Worm (Caenorhabditis elegans) whole organism, young adult: ENCODE results near the gene F59A1.12.

Experiments used
- B0261.1 ChIP-seq: sonication (generic microtip); optimal IDR thresholded peaks from 2 replicates; lab custom pipeline; 2016; ENCODE audit warnings: mild to moderate bottlenecking, missing genetic modification characterization, moderate library complexity, missing compliant biosample characterization
- B0336.3 ChIP-seq: fragments of 200-800 bp; sonication (Bioruptor generic); IDR thresholded peaks from 2 replicates; pipeline ENCODE4 v1.3.6; 2022; ENCODE audit warnings: missing genetic modification characterization, missing compliant biosample characterization
- F22D6.2 ChIP-seq: sonication (generic microtip); optimal IDR thresholded peaks from 2 replicates; lab custom pipeline; 2016; ENCODE audit warnings: mild to moderate bottlenecking, missing genetic modification characterization, missing compliant biosample characterization
- F37B4.10 ChIP-seq: fragments of 200-800 bp; sonication (Bioruptor generic); IDR thresholded peaks from 2 replicates; pipeline ENCODE4 v1.3.6; 2022; ENCODE audit warnings: missing genetic modification characterization, missing compliant biosample characterization
- F49E8.2 ChIP-seq: sonication (generic microtip); optimal IDR thresholded peaks from 3 replicates; lab custom pipeline; 2017; ENCODE audit warnings: missing genetic modification characterization, mild to moderate bottlenecking, missing compliant biosample characterization, antibody characterized with exemption, moderate library complexity; ENCODE audit not compliant: insufficient read depth
- F55B11.4 ChIP-seq: sonication (generic microtip); optimal IDR thresholded peaks from 2 replicates; lab custom pipeline; 2016; ENCODE audit warnings: missing compliant biosample characterization, missing genetic modification characterization, borderline replicate concordance; ENCODE audit not compliant: insufficient read depth
- K11D2.4 ChIP-seq: fragments of 200-800 bp; sonication (Bioruptor generic); IDR thresholded peaks from 2 replicates; pipeline ENCODE4 v1.3.6; 2022; ENCODE audit warnings: missing genetic modification reagents, missing genetic modification characterization, missing compliant biosample characterization
- T26A5.8 ChIP-seq: sonication (generic microtip); optimal IDR thresholded peaks from 2 replicates; lab custom pipeline; 2016; ENCODE audit warnings: missing genetic modification characterization, missing compliant biosample characterization
- Y53G8AR.9 ChIP-seq: fragments of 200-800 bp; sonication (Bioruptor generic); conservative IDR thresholded peaks from 2 replicates; pipeline ENCODE4 v1.3.6; 2022; ENCODE audit warnings: missing genetic modification reagents, missing genetic modification characterization, missing compliant biosample characterization
- Y79H2A.3 ChIP-seq: fragments of 200-800 bp; sonication (Bioruptor generic); conservative IDR thresholded peaks from 2 replicates; pipeline ENCODE4 v1.3.6; 2022; ENCODE audit warnings: missing genetic modification reagents, missing genetic modification characterization, missing compliant biosample characterization
- Y95B8A.8 ChIP-seq: fragments of 200-800 bp; sonication (Bioruptor generic); IDR thresholded peaks from 2 replicates; pipeline ENCODE4 v1.3.6; 2022; ENCODE audit warnings: missing genetic modification reagents, missing genetic modification characterization, missing compliant biosample characterization
- ZK185.1 ChIP-seq: sonication (generic microtip); optimal IDR thresholded peaks from 2 replicates; lab custom pipeline; 2016; ENCODE audit warnings: mild to moderate bottlenecking, missing genetic modification characterization, missing compliant biosample characterization; ENCODE audit not compliant: poor library complexity, severe bottlenecking
- aptf-2 ChIP-seq: fragments of 200-800 bp; sonication (Bioruptor generic); conservative IDR thresholded peaks from 2 replicates; pipeline ENCODE4 v1.3.6; 2022; ENCODE audit warnings: missing genetic modification reagents, missing genetic modification characterization, missing compliant biosample characterization
- attf-3 ChIP-seq: fragments of 200-800 bp; sonication (Bioruptor generic); conservative IDR thresholded peaks from 2 replicates; pipeline ENCODE4 v1.3.6; 2022; ENCODE audit warnings: missing genetic modification reagents, missing genetic modification characterization, missing compliant biosample characterization
- attf-5 ChIP-seq: fragments of 200-800 bp; sonication (Bioruptor generic); optimal IDR thresholded peaks from 2 replicates; lab custom pipeline; 2018; ENCODE audit warnings: mild to moderate bottlenecking, missing genetic modification characterization, missing compliant biosample characterization
- bed-1 ChIP-seq: fragments of 200-800 bp; sonication (Bioruptor generic); IDR thresholded peaks from 2 replicates; pipeline ENCODE4 v1.3.6; 2022; ENCODE audit warnings: missing genetic modification reagents, missing genetic modification characterization, missing compliant biosample characterization
- ccch-3 ChIP-seq: fragments of 200-800 bp; sonication (Bioruptor generic); optimal IDR thresholded peaks from 2 replicates; lab custom pipeline; 2018; ENCODE audit warnings: mild to moderate bottlenecking, missing genetic modification characterization, missing compliant biosample characterization
- cebp-1 ChIP-seq, 2 experiments: fragments of 200-800 bp in 1 of 2; sonication (Bioruptor generic) in 1 of 2; sonication (generic microtip) in 1 of 2; IDR thresholded peaks in 1 of 2; optimal IDR thresholded peaks in 1 of 2; 2 replicates each; pipeline versions ENCODE4 v1.3.6 to Lab custom; 2017 to 2022; ENCODE audit warnings: missing compliant biosample characterization in 2 of 2, missing genetic modification characterization in 2 of 2, mild to moderate bottlenecking in 1 of 2, missing genetic modification reagents in 1 of 2, moderate library complexity in 1 of 2
- ceh-40 ChIP-seq: fragments of 200-800 bp; sonication (Bioruptor generic); IDR thresholded peaks from 2 replicates; pipeline ENCODE4 v1.3.6; 2022; ENCODE audit warnings: missing genetic modification characterization, missing compliant biosample characterization
- ceh-58 ChIP-seq: fragments of 200-800 bp; sonication (Bioruptor generic); IDR thresholded peaks from 2 replicates; pipeline ENCODE4 v1.3.6; 2022; ENCODE audit warnings: missing genetic modification characterization, missing compliant biosample characterization
- ceh-91 ChIP-seq: fragments of 200-800 bp; sonication (Bioruptor generic); IDR thresholded peaks from 2 replicates; pipeline ENCODE4 v1.3.6; 2022; ENCODE audit warnings: missing genetic modification reagents, missing genetic modification characterization, missing compliant biosample characterization
- dpff-1 ChIP-seq: sonication (generic microtip); optimal IDR thresholded peaks from 2 replicates; lab custom pipeline; 2017; ENCODE audit warnings: mild to moderate bottlenecking, missing genetic modification characterization, missing compliant biosample characterization
- dpl-1 ChIP-seq: fragments of 150-350 bp; optimal IDR thresholded peaks from 2 replicates; lab custom pipeline; 2014; ENCODE audit warnings: missing biosample characterization, missing genetic modification reagents, missing genetic modification characterization
- efl-1 ChIP-seq: fragments of 150-350 bp; optimal IDR thresholded peaks from 2 replicates; lab custom pipeline; 2014; ENCODE audit warnings: missing biosample characterization, missing genetic modification reagents, missing genetic modification characterization
- egrh-3 ChIP-seq: fragments of 200-800 bp; sonication (Bioruptor generic); IDR thresholded peaks from 2 replicates; pipeline ENCODE4 v1.3.6; 2022; ENCODE audit warnings: missing genetic modification reagents, missing genetic modification characterization, missing compliant biosample characterization
- ets-4 ChIP-seq: fragments of 200-800 bp; sonication (Bioruptor generic); optimal IDR thresholded peaks from 2 replicates; lab custom pipeline; 2018; ENCODE audit warnings: mild to moderate bottlenecking, missing genetic modification characterization, missing compliant biosample characterization
- hmg-20 ChIP-seq: fragments of 200-800 bp; sonication (Bioruptor generic); IDR thresholded peaks from 2 replicates; pipeline ENCODE4 v1.3.6; 2022; ENCODE audit warnings: missing genetic modification reagents, missing genetic modification characterization, missing compliant biosample characterization
- hrde-1 ChIP-seq: sonication (generic microtip); optimal IDR thresholded peaks from 2 replicates; lab custom pipeline; 2016; ENCODE audit warnings: missing genetic modification characterization, mild to moderate bottlenecking, missing compliant biosample characterization, moderate library complexity, missing genotype, missing genetic modification reagents, borderline replicate concordance
- hsf-1 ChIP-seq: fragments of 200-800 bp; sonication (Bioruptor generic); IDR thresholded peaks from 2 replicates; pipeline ENCODE4 v1.3.6; 2022; ENCODE audit warnings: missing genetic modification reagents, missing genetic modification characterization, missing compliant biosample characterization
- lsl-1 ChIP-seq: fragments of 200-800 bp; sonication (Bioruptor generic); optimal IDR thresholded peaks from 2 replicates; lab custom pipeline; 2018; ENCODE audit warnings: mild to moderate bottlenecking, missing genetic modification characterization, moderate library complexity, missing compliant biosample characterization
- madf-3 ChIP-seq: fragments of 200-800 bp; sonication (Bioruptor generic); IDR thresholded peaks from 2 replicates; pipeline ENCODE4 v1.3.6; 2022; ENCODE audit warnings: missing genetic modification reagents, missing genetic modification characterization, missing compliant biosample characterization
- madf-6 ChIP-seq: fragments of 200-800 bp; sonication (Bioruptor generic); IDR thresholded peaks from 2 replicates; pipeline ENCODE4 v1.3.6; 2022; ENCODE audit warnings: missing genetic modification reagents, missing genetic modification characterization, missing compliant biosample characterization
- mel-28 ChIP-seq: sonication (generic microtip); optimal IDR thresholded peaks from 2 replicates; lab custom pipeline; 2016; ENCODE audit warnings: borderline replicate concordance, mild to moderate bottlenecking, missing genetic modification characterization, missing compliant biosample characterization
- mxl-1 ChIP-seq: sonication (generic microtip); optimal IDR thresholded peaks from 2 replicates; lab custom pipeline; 2016; ENCODE audit warnings: missing genetic modification characterization, missing compliant biosample characterization
- nfya-1 ChIP-seq: sonication (generic microtip); optimal IDR thresholded peaks from 2 replicates; lab custom pipeline; 2017; ENCODE audit warnings: antibody characterized with exemption, missing compliant biosample characterization, missing genetic modification characterization, borderline replicate concordance; ENCODE audit not compliant: insufficient read depth
- nfya-2 ChIP-seq: fragments of 200-800 bp; sonication (Bioruptor generic); IDR thresholded peaks from 2 replicates; pipeline ENCODE4 v1.3.6; 2022; ENCODE audit warnings: missing genetic modification reagents, missing genetic modification characterization, missing compliant biosample characterization
- nhr-179 ChIP-seq: sonication (generic microtip); optimal IDR thresholded peaks from 2 replicates; lab custom pipeline; 2016; ENCODE audit warnings: mild to moderate bottlenecking, missing genetic modification characterization, missing compliant biosample characterization
- nhr-90 ChIP-seq: sonication (generic microtip); optimal IDR thresholded peaks from 2 replicates; lab custom pipeline; 2016; ENCODE audit warnings: missing genotype, mild to moderate bottlenecking, missing genetic modification characterization, missing compliant biosample characterization
- pha-4 ChIP-seq: fragments of 150-350 bp; sonication (generic microtip); optimal IDR thresholded peaks from 2 replicates; lab custom pipeline; 2014; ENCODE audit warnings: missing biosample characterization, missing genetic modification reagents, missing genetic modification characterization
- repo-1 ChIP-seq: sonication (generic microtip); optimal IDR thresholded peaks from 2 replicates; lab custom pipeline; 2017; ENCODE audit warnings: mild to moderate bottlenecking, missing genetic modification characterization, missing compliant biosample characterization
- sdz-38 ChIP-seq: sonication (generic microtip); optimal IDR thresholded peaks from 2 replicates; lab custom pipeline; 2016; ENCODE audit warnings: missing genotype, missing genetic modification characterization, missing compliant biosample characterization
- sea-2 ChIP-seq: fragments of 200-800 bp; sonication (Bioruptor generic); IDR thresholded peaks from 2 replicates; pipeline ENCODE4 v1.3.6; 2022; ENCODE audit warnings: missing genetic modification characterization, missing compliant biosample characterization
- snpc-3.4 ChIP-seq: sonication (generic microtip); optimal IDR thresholded peaks from 2 replicates; lab custom pipeline; 2017; ENCODE audit warnings: missing genetic modification characterization, mild to moderate bottlenecking, missing compliant biosample characterization, antibody characterized with exemption, moderate library complexity, missing genotype, missing genetic modification reagents
- somi-1 ChIP-seq: fragments of 200-800 bp; sonication (Bioruptor generic); optimal IDR thresholded peaks from 2 replicates; lab custom pipeline; 2018; ENCODE audit warnings: mild to moderate bottlenecking, missing genetic modification characterization, missing compliant biosample characterization
- xnd-1 ChIP-seq: sonication (generic microtip); optimal IDR thresholded peaks from 2 replicates; lab custom pipeline; 2016; ENCODE audit warnings: missing genotype, missing genetic modification reagents, missing genetic modification characterization, missing compliant biosample characterization
- ztf-28 ChIP-seq: fragments of 200-800 bp; sonication (Bioruptor generic); IDR thresholded peaks from 2 replicates; pipeline ENCODE4 v1.3.6; 2022; ENCODE audit warnings: missing genetic modification reagents, missing genetic modification characterization, missing compliant biosample characterization
- ztf-6 ChIP-seq: fragments of 200-800 bp; sonication (Bioruptor generic); IDR thresholded peaks from 2 replicates; pipeline ENCODE4 v1.3.6; 2022; ENCODE audit warnings: missing genetic modification reagents, missing genetic modification characterization, missing compliant biosample characterization

The F59A1.12 gene

DNA sequence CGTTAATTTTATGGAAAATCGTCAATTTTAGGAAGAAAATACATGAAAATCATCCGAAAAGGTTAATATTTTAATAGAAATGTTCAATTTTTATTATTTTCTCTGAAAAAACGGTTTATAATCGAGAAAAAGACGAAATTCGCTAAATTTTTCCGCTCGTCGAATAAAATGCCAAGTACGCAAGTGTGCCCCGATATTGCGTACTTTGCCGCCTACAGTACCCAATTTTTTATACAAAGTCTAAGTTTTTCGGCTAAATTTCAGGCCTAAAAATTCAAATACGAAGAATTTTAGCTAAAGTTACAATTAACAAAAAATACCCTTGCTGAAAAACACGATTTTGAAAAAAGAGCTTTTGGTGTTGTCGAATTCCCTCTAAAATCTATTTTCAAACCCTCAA lies 8.8 kb downstream of the F59A1.12 start (continued):
- TF ChIP-seq lsl-1: peak; percentile 88
- TF ChIP-seq Y53G8AR.9 (GFP tag; lab: Robert Waterston, UW): no peak
- peak; percentile 63 for TF ChIP-seq madf-6
- TF ChIP-seq ceh-58: no peak
- TF ChIP-seq Y79H2A.3 (GFP tag; lab: Robert Waterston, UW): no peak
- TF ChIP-seq ceh-91: 0 out of 2 replicates have a peak, but pooled peaks have one; percentile 16
- no peak for TF ChIP-seq hrde-1 (tag; lab: Kevin White, UChicago)
- no peak for TF ChIP-seq F22D6.2 (tag; lab: Kevin White, UChicago)
- no peak for TF ChIP-seq dpl-1
- TF ChIP-seq attf-5 (GFP tag; lab: Kevin White, UChicago): no peak
- no peak for TF ChIP-seq egrh-3 (GFP tag; lab: Robert Waterston, UW)
- TF ChIP-seq mel-28 (tag; lab: Kevin White, UChicago): no peak
- TF ChIP-seq nfya-2: no peak
- no peak for TF ChIP-seq attf-3 (GFP tag; lab: Robert Waterston, UW)
- no peak for TF ChIP-seq sdz-38 (tag; lab: Kevin White, UChicago)
- TF ChIP-seq B0336.3 (GFP tag; lab: Robert Waterston, UW): no peak
- no peak for TF ChIP-seq cebp-1 (GFP tag; IDR thresholded peaks at IDR 0.05; lab: Robert Waterston, UW)
- TF ChIP-seq cebp-1 (tag; optimal IDR thresholded peaks at IDR 0.05; lab: Kevin White, UChicago): no peak
- no peak for TF ChIP-seq snpc-3.4 (tag; lab: Kevin White, UChicago)
- no peak for TF ChIP-seq pha-4 (tag; lab: Kevin White, UChicago)

DNA sequence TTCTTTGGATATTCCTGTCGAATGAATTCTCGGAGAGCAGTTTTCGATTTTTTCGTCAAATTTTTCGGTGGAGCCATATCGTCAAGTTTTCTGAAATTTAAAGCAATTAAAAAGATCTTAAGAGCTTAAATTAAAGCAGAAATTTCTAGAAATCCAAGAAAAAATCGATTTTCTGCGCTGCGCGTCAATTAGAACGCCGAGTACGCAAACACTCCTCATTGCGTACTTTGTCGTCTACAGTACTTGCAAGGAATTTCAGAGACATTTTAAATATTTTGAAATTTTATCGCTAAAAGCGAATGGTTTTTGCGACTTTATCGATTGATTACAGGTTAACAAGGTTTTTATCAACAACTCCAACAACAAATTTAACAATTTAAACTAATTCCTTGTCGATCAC lies 12.4 kb downstream of the F59A1.12 start:
- no peak for TF ChIP-seq mel-28 (tag; lab: Kevin White, UChicago)
- TF ChIP-seq efl-1 (GFP tag; lab: Kevin White, UChicago): no peak
- peak; percentile 75 for TF ChIP-seq lsl-1
- no peak for TF ChIP-seq nfya-1 (tag; lab: Kevin White, UChicago)
- TF ChIP-seq ceh-40 (GFP tag; lab: Robert Waterston, UW): no peak
- TF ChIP-seq dpff-1: no peak
- TF ChIP-seq aptf-2 (GFP tag; lab: Robert Waterston, UW): no peak
- TF ChIP-seq T26A5.8: no peak
- TF ChIP-seq K11D2.4 (GFP tag; lab: Robert Waterston, UW): no peak
- no peak for TF ChIP-seq F55B11.4 (tag; lab: Kevin White, UChicago)
- TF ChIP-seq nhr-90 (tag; lab: Kevin White, UChicago): no peak
- TF ChIP-seq madf-3 (GFP tag; lab: Robert Waterston, UW): no peak
- no peak for TF ChIP-seq Y95B8A.8
- peak; percentile 2 for TF ChIP-seq F49E8.2 (tag; lab: Kevin White, UChicago)
- no peak for TF ChIP-seq nhr-179 (tag; lab: Kevin White, UChicago)
- peak; percentile 64 for TF ChIP-seq madf-6
- no peak for TF ChIP-seq F37B4.10
- no peak for TF ChIP-seq mxl-1 (tag; lab: Kevin White, UChicago)
- TF ChIP-seq bed-1 (GFP tag; lab: Robert Waterston, UW): no peak
- 0 out of 2 replicates have a peak, but pooled peaks have one; percentile 25 for TF ChIP-seq hsf-1 (GFP tag; lab: Robert Waterston, UW)
- no peak for TF ChIP-seq Y79H2A.3 (GFP tag; lab: Robert Waterston, UW)
- no peak for TF ChIP-seq repo-1
- TF ChIP-seq ceh-91: no peak
- TF ChIP-seq hmg-20 (GFP tag; lab: Robert Waterston, UW): no peak
- TF ChIP-seq ccch-3 (GFP tag; lab: Kevin White, UChicago): no peak
- no peak for TF ChIP-seq somi-1 (GFP tag; lab: Kevin White, UChicago)
- TF ChIP-seq ZK185.1: no peak
- TF ChIP-seq ztf-28 (GFP tag; lab: Robert Waterston, UW): no peak
- TF ChIP-seq sea-2 (GFP tag; lab: Robert Waterston, UW): no peak
- TF ChIP-seq ztf-6 (GFP tag; lab: Robert Waterston, UW): no peak
- no peak for TF ChIP-seq xnd-1 (tag; lab: Kevin White, UChicago)
- TF ChIP-seq B0261.1: no peak
- no peak for TF ChIP-seq sdz-38 (tag; lab: Kevin White, UChicago)
- no peak for TF ChIP-seq ets-4 (GFP tag; lab: Kevin White, UChicago)
